Worm (Caenorhabditis elegans): ENCODE results near the gene unc-129.

Gene unc-129

DNA sequence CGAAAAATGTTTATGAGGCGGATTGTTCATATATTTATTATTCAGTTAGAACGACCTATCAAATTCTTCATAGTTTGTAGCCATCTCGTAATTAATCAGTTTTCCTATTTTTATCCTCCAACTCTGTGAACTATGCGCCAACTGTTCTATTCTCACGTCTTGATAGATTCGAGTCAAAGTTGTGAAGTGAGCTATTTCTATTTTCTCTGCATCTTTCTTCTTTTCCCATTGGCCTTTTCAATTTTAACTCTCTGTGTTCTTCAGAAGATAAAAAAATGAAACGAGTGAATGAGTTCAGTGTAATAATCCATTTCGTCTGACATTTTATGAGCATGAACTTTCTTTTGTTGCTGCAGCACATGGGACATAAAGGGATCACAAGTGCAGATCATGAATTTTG lies 27.2 kb downstream of the unc-129 start:
- TF ChIP-seq sem-2 (GFP tag; optimal IDR thresholded peaks at IDR 0.05) (no peak), sptf-1 (tag; optimal IDR thresholded peaks at IDR 0.05) (no peak), tbx-8 (GFP tag; optimal IDR thresholded peaks at IDR 0.05) (no peak), unc-120 (tag; optimal IDR thresholded peaks at IDR 0.05; ENCODE audit: poor library complexity, severe bottlenecking) (peak; percentile 25), M03D4.4 (tag; optimal IDR thresholded peaks at IDR 0.05) (no peak), mls-2 (tag; optimal IDR thresholded peaks at IDR 0.05) (no peak), unc-39 (tag; optimal IDR thresholded peaks at IDR 0.05) (no peak), hlh-1 (tag; optimal IDR thresholded peaks at IDR 0.05) (peak; percentile 51), flh-1 (GFP tag; optimal IDR thresholded peaks at IDR 0.05) (no peak)

DNA sequence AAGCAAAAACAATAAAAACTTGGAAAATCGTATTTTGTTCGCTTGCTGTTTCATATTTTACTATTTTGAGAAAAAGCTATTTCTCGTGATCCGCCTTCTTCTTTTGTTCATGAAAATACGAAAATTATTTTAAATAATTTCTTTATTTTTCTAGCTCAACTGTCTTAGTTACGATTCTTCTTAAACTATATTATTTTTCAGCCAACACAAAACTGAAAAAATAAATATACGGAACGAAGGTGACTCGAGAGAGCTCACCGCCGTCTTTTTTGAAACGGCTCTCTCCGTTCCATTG lies 29.9 kb downstream of the unc-129 start, which contains the start of gene pdzd-8:
Gene pdzd-8 (plus strand): TSS at position 196 of the 295 bp plus-strand sequence.
- no peak for TF ChIP-seq drap-1 (GFP tag; optimal IDR thresholded peaks at IDR 0.05)

ce11 chrIV:8974543-8975330 lies 30.5 kb downstream of the unc-129 start:
- TF ChIP-seq mls-2 (tag; optimal IDR thresholded peaks at IDR 0.05): no peak
- no peak for TF ChIP-seq M03D4.4 (tag; optimal IDR thresholded peaks at IDR 0.05)
- TF ChIP-seq mab-5 (tag; optimal IDR thresholded peaks at IDR 0.05): no peak
- no peak for TF ChIP-seq hlh-1 (tag; optimal IDR thresholded peaks at IDR 0.05)
- TF ChIP-seq elt-1 (tag; optimal IDR thresholded peaks at IDR 0.05; ENCODE audit: borderline replicate concordance, insufficient read depth): no peak
- no peak for TF ChIP-seq unc-120 (tag; optimal IDR thresholded peaks at IDR 0.05; ENCODE audit: poor library complexity, severe bottlenecking)
- no peak for TF ChIP-seq sptf-1 (tag; optimal IDR thresholded peaks at IDR 0.05)
- no peak for TF ChIP-seq mep-1 (tag; optimal IDR thresholded peaks at IDR 0.05)
- TF ChIP-seq tbx-8 (GFP tag; optimal IDR thresholded peaks at IDR 0.05): no peak
- TF ChIP-seq flh-1 (GFP tag; optimal IDR thresholded peaks at IDR 0.05): no peak
- no peak for TF ChIP-seq zip-8 (tag; optimal IDR thresholded peaks at IDR 0.05)

ce11 chrIV:8973249-8973958 lies 31.8 kb downstream of the unc-129 start, which contains the start of gene C53B4.3:
Gene C53B4.3 (minus strand): TSS chrIV:8973712.
- peak; percentile 23 for TF ChIP-seq ces-1 (GFP tag; optimal IDR thresholded peaks at IDR 0.05)
- no peak for TF ChIP-seq hlh-1 (tag; optimal IDR thresholded peaks at IDR 0.05)
- TF ChIP-seq lin-32 (GFP tag; optimal IDR thresholded peaks at IDR 0.05): no peak
- no peak for TF ChIP-seq unc-39 (tag; optimal IDR thresholded peaks at IDR 0.05)
- no peak for TF ChIP-seq ham-2 (GFP tag; optimal IDR thresholded peaks at IDR 0.05)
- no peak for TF ChIP-seq mep-1 (tag; optimal IDR thresholded peaks at IDR 0.05)

DNA sequence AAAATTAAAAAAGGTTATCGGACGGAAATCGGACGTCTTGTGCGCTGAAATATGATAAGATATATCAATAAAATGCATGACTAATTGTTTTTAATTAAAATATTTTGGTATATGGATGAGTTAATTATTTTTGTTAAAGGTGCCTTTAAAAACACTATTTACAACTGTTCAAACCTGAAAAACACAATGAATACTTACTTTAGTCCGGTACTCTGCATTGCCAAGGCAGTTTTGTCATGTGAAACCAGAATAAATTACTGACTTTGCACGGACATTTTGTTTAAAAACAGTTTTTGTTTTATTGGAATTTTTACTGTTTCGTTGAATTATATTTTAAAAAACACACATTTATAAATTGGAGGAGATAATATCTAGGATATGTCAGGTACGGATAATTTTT lies 37.2 kb downstream of the unc-129 start, which contains the start of gene suex-2:
Gene suex-2 (plus strand): TSS at position 301 of the 400 bp plus-strand sequence.
- no peak for TF ChIP-seq nhr-2 (tag; optimal IDR thresholded peaks at IDR 0.05)
- no peak for TF ChIP-seq lsy-2 (tag; optimal IDR thresholded peaks at IDR 0.05)
- TF ChIP-seq hlh-1 (tag; optimal IDR thresholded peaks at IDR 0.05): no peak
- no peak for TF ChIP-seq elt-1 (tag; optimal IDR thresholded peaks at IDR 0.05; ENCODE audit: borderline replicate concordance, insufficient read depth)
- TF ChIP-seq ztf-11 (tag; optimal IDR thresholded peaks at IDR 0.05): no peak
- TF ChIP-seq ceh-83 (GFP tag; optimal IDR thresholded peaks at IDR 0.05): no peak
- no peak for TF ChIP-seq nhr-76 (tag; optimal IDR thresholded peaks at IDR 0.05)
- no peak for TF ChIP-seq nhr-12 (tag; optimal IDR thresholded peaks at IDR 0.05)
- TF ChIP-seq blmp-1 (tag; optimal IDR thresholded peaks at IDR 0.05): no peak
- no peak for TF ChIP-seq sptf-1 (tag; optimal IDR thresholded peaks at IDR 0.05)

DNA sequence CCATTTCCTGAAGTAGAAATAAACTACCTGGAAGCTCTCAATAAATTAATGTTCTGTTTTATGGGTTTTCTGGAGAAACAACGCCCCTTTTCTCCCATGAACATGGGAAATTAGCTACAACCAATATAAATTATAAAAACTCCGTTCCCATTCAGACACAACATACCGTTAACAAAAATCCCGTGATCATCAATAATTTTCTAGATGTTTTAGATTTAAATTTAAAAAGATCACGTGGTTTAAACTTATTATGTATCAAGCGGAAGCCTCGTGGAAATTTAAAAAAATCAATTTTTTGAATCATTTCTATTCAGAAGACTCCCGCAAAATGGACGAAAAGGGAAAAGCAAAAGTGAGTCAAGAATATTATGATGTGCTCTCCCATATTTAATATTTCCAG lies 39.3 kb downstream of the unc-129 start, which contains the start of gene C53B4.2:
Gene C53B4.2 (plus strand): TSS at position 301 of the 400 bp plus-strand sequence.
- TF ChIP-seq sem-2 (GFP tag; optimal IDR thresholded peaks at IDR 0.05) (no peak), unc-39 (tag; optimal IDR thresholded peaks at IDR 0.05) (no peak), ztf-11 (tag; optimal IDR thresholded peaks at IDR 0.05) (no peak), pha-4 (tag; optimal IDR thresholded peaks at IDR 0.05) (no peak), zip-8 (tag; optimal IDR thresholded peaks at IDR 0.05) (no peak), unc-62 (GFP tag; optimal IDR thresholded peaks at IDR 0.05) (no peak), sptf-1 (tag; optimal IDR thresholded peaks at IDR 0.05) (no peak), mab-5 (tag; optimal IDR thresholded peaks at IDR 0.05) (no peak), bed-3 (GFP tag; optimal IDR thresholded peaks at IDR 0.05) (no peak), lin-13 (tag; optimal IDR thresholded peaks at IDR 0.05) (no peak), ceh-39 (tag; optimal IDR thresholded peaks at IDR 0.05) (no peak), mls-2 (tag; optimal IDR thresholded peaks at IDR 0.05) (no peak), nhr-237 (tag; optimal IDR thresholded peaks at IDR 0.05) (no peak), mep-1 (tag; optimal IDR thresholded peaks at IDR 0.05) (no peak), hlh-1 (tag; optimal IDR thresholded peaks at IDR 0.05) (no peak), nhr-2 (tag; optimal IDR thresholded peaks at IDR 0.05) (no peak), blmp-1 (tag; optimal IDR thresholded peaks at IDR 0.05) (no peak), M03D4.4 (tag; optimal IDR thresholded peaks at IDR 0.05) (no peak)

Measured in whole organism, mixed stage, embryonic.